Fruit fly (Drosophila melanogaster) whole organism, wandering third instar larva: Measurements from ENCODE around the gene Rh5.

Experiments
- Abd-B ChIP-seq: fragments of >200 bp; optimal IDR thresholded peaks from 2 replicates; lab custom pipeline; 2017; ENCODE audit warnings: missing biosample characterization, missing genetic modification characterization
- CG32264 ChIP-seq: fragments of 200-800 bp; sonication (Bioruptor generic); optimal IDR thresholded peaks from 2 replicates; lab custom pipeline; 2016; ENCODE audit warnings: missing biosample characterization, missing genetic modification characterization
- CG9705 ChIP-seq: fragments of 200-800 bp; sonication (Bioruptor generic); optimal IDR thresholded peaks from 2 replicates; lab custom pipeline; 2018; ENCODE audit warnings: missing biosample characterization, mild to moderate bottlenecking, missing genetic modification characterization
- CrebA ChIP-seq: fragments of 200-800 bp; sonication (Bioruptor generic); optimal IDR thresholded peaks from 2 replicates; lab custom pipeline; 2016; ENCODE audit warnings: missing biosample characterization, mild to moderate bottlenecking, missing genetic modification characterization, borderline replicate concordance
- Dfd ChIP-seq: fragments of >200 bp; optimal IDR thresholded peaks from 2 replicates; lab custom pipeline; 2017; ENCODE audit warnings: missing biosample characterization, missing genetic modification characterization
- Dif ChIP-seq: fragments of 200-275, 200-300 bp; sonication (Bioruptor generic); optimal IDR thresholded peaks from 2 replicates; lab custom pipeline; 2018; ENCODE audit warnings: missing biosample characterization, missing genetic modification characterization; ENCODE audit not compliant: partially characterized antibody
- GATAd ChIP-seq: sonication (Bioruptor generic); optimal IDR thresholded peaks from 2 replicates; lab custom pipeline; 2016; ENCODE audit warnings: missing biosample characterization, missing genetic modification characterization
- HLH106 ChIP-seq: fragments of 200-800 bp; optimal IDR thresholded peaks from 3 replicates; lab custom pipeline; 2019; ENCODE audit warnings: missing biosample characterization, mild to moderate bottlenecking, missing genetic modification characterization, moderate library complexity
- Hr78 ChIP-seq: fragments of >200 bp; optimal IDR thresholded peaks from 2 replicates; lab custom pipeline; 2017; ENCODE audit warnings: missing biosample characterization, missing genetic modification characterization
- Hr83 ChIP-seq: fragments of 200-300 bp; sonication (Bioruptor generic); optimal IDR thresholded peaks from 2 replicates; lab custom pipeline; 2016; ENCODE audit warnings: missing biosample characterization, mild to moderate bottlenecking, missing genetic modification characterization, moderate library complexity; ENCODE audit not compliant: poor library complexity, severe bottlenecking
- Mio ChIP-seq: sonication (Bioruptor generic); optimal IDR thresholded peaks from 2 replicates; lab custom pipeline; 2016; ENCODE audit warnings: missing biosample characterization, missing genetic modification characterization
- Myc ChIP-seq: fragments of >200 bp; optimal IDR thresholded peaks from 2 replicates; lab custom pipeline; 2017
- N ChIP-seq: fragments of >200 bp; optimal IDR thresholded peaks from 2 replicates; lab custom pipeline; 2018; ENCODE audit warnings: missing biosample characterization, missing external identifiers, missing genetic modification characterization
- OdsH ChIP-seq: fragments of 200-800 bp; sonication (Bioruptor generic); optimal IDR thresholded peaks from 2 replicates; lab custom pipeline; 2016; ENCODE audit warnings: missing biosample characterization, mild to moderate bottlenecking, missing genetic modification characterization
- Rel ChIP-seq, 2 experiments: fragments of 200-800 bp; sonication (Bioruptor generic) in 1 of 2; optimal IDR thresholded peaks; 2 replicates in 1 of 2; 3 replicates in 1 of 2; lab custom pipeline; 2016 to 2019; ENCODE audit warnings: mild to moderate bottlenecking in 2 of 2, missing biosample characterization in 2 of 2, missing genetic modification characterization in 2 of 2, moderate library complexity in 1 of 2
- Sp1 ChIP-seq: fragments of 200-800 bp; sonication (Bioruptor generic); optimal IDR thresholded peaks from 3 replicates; lab custom pipeline; 2019; ENCODE audit warnings: missing biosample characterization, mild to moderate bottlenecking, missing genetic modification characterization, moderate library complexity
- Vsx2 ChIP-seq: fragments of 200-300, 225-300 bp; sonication (Bioruptor generic); optimal IDR thresholded peaks from 2 replicates; lab custom pipeline; 2018; ENCODE audit warnings: missing biosample characterization, missing genetic modification characterization; ENCODE audit not compliant: partially characterized antibody
- br ChIP-seq: fragments of 200-800 bp; sonication (Bioruptor generic); optimal IDR thresholded peaks from 2 replicates; lab custom pipeline; 2016; ENCODE audit warnings: missing biosample characterization, missing genetic modification characterization
- brk ChIP-seq: fragments of 200-800 bp; sonication (Bioruptor generic); optimal IDR thresholded peaks from 2 replicates; lab custom pipeline; 2016; ENCODE audit warnings: missing biosample characterization, mild to moderate bottlenecking, missing genetic modification characterization
- dl ChIP-seq, 2 experiments: fragments of 175-275, 200-275 bp in 1 of 2; fragments of 200-275 bp in 1 of 2; sonication (Bioruptor generic); optimal IDR thresholded peaks; lab custom pipeline; 2018; ENCODE audit warnings: mild to moderate bottlenecking in 2 of 2, missing biosample characterization in 2 of 2, missing genetic modification characterization in 2 of 2, moderate library complexity in 2 of 2; ENCODE audit not compliant: partially characterized antibody in 2 of 2, insufficient read depth in 1 of 2
- dmrt93B ChIP-seq: fragments of 200-800 bp; sonication (Bioruptor generic); optimal IDR thresholded peaks from 2 replicates; lab custom pipeline; 2018; ENCODE audit warnings: missing biosample characterization, mild to moderate bottlenecking, missing genetic modification characterization
- dsf ChIP-seq: sonication (Bioruptor generic); optimal IDR thresholded peaks from 2 replicates; lab custom pipeline; 2016; ENCODE audit warnings: missing biosample characterization, missing genetic modification characterization, borderline replicate concordance
- ey ChIP-seq: fragments of 200-800 bp; sonication (Bioruptor generic); optimal IDR thresholded peaks from 2 replicates; lab custom pipeline; 2016; ENCODE audit warnings: missing biosample characterization, missing genetic modification characterization
- foxo ChIP-seq, 2 experiments: fragments of 200-800 bp; sonication (Bioruptor generic); optimal IDR thresholded peaks; 2 replicates in 1 of 2; 3 replicates in 1 of 2; lab custom pipeline; 2016 to 2017; ENCODE audit warnings: missing biosample characterization in 2 of 2, missing genetic modification characterization in 2 of 2
- fru ChIP-seq: fragments of 200-800 bp; sonication (Bioruptor generic); optimal IDR thresholded peaks from 3 replicates; lab custom pipeline; 2016; ENCODE audit warnings: missing biosample characterization, mild to moderate bottlenecking, missing genetic modification characterization
- h ChIP-seq: fragments of 200-800 bp; sonication (Bioruptor generic); optimal IDR thresholded peaks from 3 replicates; lab custom pipeline; 2016; ENCODE audit warnings: missing biosample characterization, mild to moderate bottlenecking, missing genetic modification characterization
- jim ChIP-seq: fragments of 175-275, 200-325 bp; sonication (Bioruptor generic); optimal IDR thresholded peaks from 2 replicates; lab custom pipeline; 2016; ENCODE audit warnings: missing biosample characterization, mild to moderate bottlenecking, missing genetic modification characterization
- lola ChIP-seq: fragments of >200 bp; optimal IDR thresholded peaks from 2 replicates; lab custom pipeline; 2017; ENCODE audit warnings: missing biosample characterization, missing genetic modification characterization
- pan ChIP-seq: fragments of >200 bp; optimal IDR thresholded peaks from 2 replicates; lab custom pipeline; 2017
- psq ChIP-seq: fragments of 200-800 bp; sonication (Bioruptor generic); optimal IDR thresholded peaks from 3 replicates; lab custom pipeline; 2017; ENCODE audit warnings: missing biosample characterization, mild to moderate bottlenecking, missing genetic modification characterization, moderate library complexity
- rgr ChIP-seq: fragments of 200-800 bp; sonication (Bioruptor generic); optimal IDR thresholded peaks from 3 replicates; lab custom pipeline; 2016; ENCODE audit warnings: missing biosample characterization, mild to moderate bottlenecking, missing genetic modification characterization
- sage ChIP-seq: fragments of 200-800 bp; sonication (Bioruptor generic); optimal IDR thresholded peaks from 2 replicates; lab custom pipeline; 2016; ENCODE audit warnings: missing biosample characterization, mild to moderate bottlenecking, missing genetic modification characterization
- sv ChIP-seq: fragments of 200-800 bp; sonication (Bioruptor generic); optimal IDR thresholded peaks from 3 replicates; lab custom pipeline; 2016; ENCODE audit warnings: missing biosample characterization, missing genetic modification characterization
- tai ChIP-seq: sonication (Bioruptor generic); optimal IDR thresholded peaks from 2 replicates; lab custom pipeline; 2016; ENCODE audit warnings: missing biosample characterization, missing genetic modification characterization
- usp ChIP-seq: fragments of >200 bp; optimal IDR thresholded peaks from 2 replicates; lab custom pipeline; 2017; ENCODE audit warnings: missing biosample characterization, missing genetic modification characterization
- woc ChIP-seq: sonication (Bioruptor generic); optimal IDR thresholded peaks from 2 replicates; lab custom pipeline; 2016; ENCODE audit warnings: missing biosample characterization, mild to moderate bottlenecking, missing genetic modification characterization

The Rh5 gene

DNA sequence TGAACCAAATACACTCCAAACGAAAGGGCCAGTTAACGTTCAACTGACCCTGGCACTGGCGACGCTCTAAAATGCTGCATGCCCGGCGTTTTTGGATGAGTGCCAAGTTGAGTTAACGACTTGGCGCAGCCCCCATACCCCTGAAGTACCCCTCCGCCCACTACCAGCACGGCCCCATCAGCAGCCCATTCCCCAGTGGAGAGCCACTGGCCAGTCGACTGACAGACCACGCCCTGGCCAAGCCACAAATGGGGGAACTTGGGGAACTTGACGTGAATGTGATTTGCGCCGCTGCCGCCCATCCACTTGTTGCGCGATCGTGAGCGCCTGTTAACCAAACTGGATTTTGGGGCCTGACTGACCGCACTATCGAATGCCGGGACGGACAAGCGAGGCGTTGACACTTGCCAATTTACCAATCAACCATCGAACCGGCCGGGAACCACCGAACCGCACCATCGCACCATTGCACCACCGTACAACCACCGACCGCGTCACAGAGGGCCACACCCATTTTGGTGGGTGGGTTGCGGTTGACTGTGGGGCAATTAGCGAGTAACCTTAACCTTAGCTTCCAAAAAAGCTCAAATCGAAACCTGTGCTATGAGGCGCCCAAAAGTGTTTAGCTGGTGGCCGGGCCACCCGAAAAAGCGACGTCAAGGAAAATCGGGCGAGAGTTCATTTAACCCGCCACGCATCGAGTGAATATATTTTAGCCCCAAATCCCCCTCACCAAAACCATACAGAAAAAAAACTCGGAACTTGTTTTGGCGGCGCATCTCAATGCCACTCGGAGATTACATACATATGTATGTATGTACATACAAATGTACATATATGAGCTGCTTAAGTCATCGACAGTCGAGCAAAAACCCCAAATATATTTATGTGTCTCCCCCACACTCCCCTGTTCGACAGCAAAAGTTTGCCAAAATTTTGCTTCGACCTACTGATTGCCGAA is 2.2 kb upstream of the Rh5 start (continued):
- no peak for TF ChIP-seq CG32264 (GFP tag; lab: Kevin White, UChicago)
- no peak for TF ChIP-seq OdsH (GFP tag; lab: Kevin White, UChicago)
- TF ChIP-seq rgr: peak; percentile 1
- no peak for TF ChIP-seq jim (GFP tag; lab: Kevin White, UChicago)
- peak; percentile 59 to 62 for TF ChIP-seq dl (GFP tag; optimal IDR thresholded peaks at IDR 0.05; lab: Kevin White, UChicago; ENCODE audit: insufficient read depth in 1 of 2, partially characterized antibody in 2 of 2)

DNA sequence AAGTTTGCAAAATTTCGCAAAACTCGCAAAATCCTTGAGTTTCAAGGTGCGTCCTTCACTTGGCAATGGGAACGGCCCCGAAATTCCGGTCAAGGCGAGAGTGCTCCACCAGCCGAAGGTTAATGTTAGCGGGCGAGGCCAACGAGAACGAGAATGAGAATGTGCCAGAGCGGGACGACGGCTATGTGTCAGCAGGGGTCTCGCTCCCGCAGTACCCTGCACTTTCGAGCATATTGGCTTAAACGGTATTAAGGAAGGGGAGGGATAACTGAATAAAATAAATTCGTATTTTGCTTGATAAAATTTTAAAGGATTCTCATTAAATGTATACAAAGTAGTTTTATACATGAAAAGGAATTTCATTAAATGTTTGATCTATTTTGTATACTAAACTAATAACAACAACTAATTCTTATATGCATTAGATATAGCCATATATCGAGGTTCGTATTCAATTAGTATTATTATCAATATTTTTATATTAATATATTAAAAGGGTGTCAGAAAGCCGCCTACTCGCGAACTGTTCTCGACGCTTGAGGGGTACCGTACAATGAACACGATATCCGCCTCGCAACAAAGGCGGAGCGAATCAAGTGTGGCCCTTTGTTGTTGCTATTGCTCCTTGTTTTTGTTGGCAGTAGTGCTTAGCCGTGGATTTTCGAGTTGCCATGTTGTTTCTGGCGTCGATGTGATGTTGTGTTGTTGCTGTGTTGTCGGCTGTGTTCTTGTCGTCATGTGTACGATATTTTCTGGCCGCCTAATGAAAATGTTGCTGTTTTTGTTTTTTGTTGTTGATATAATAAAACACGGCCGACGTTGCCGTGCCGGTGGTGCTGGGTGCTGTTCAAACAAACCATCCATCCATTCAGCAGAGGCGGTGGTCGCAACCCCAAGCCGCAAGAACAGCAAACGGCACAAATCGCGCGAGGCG is 1.3 kb upstream of the Rh5 start:
- TF ChIP-seq OdsH (GFP tag; lab: Kevin White, UChicago): peak; percentile 86
- TF ChIP-seq CG9705 (GFP tag; lab: Kevin White, UChicago): peak; percentile 87
- TF ChIP-seq fru (GFP tag; lab: Kevin White, UChicago): peak; percentile 83
- TF ChIP-seq CG32264 (GFP tag; lab: Kevin White, UChicago): peak; percentile 46
- no peak for TF ChIP-seq Dif (GFP tag; lab: Kevin White, UChicago)
- peak; percentile 62 to 88 for TF ChIP-seq foxo (GFP tag; optimal IDR thresholded peaks at IDR 0.05; lab: Kevin White, UChicago)
- TF ChIP-seq lola (GFP tag; lab: Kevin White, UChicago): no peak
- TF ChIP-seq psq (GFP tag; lab: Kevin White, UChicago): peak; percentile 88
- TF ChIP-seq pan (lab: Kevin White, UChicago): no peak
- peak; percentile 86 for TF ChIP-seq dmrt93B (GFP tag; lab: Kevin White, UChicago)
- TF ChIP-seq woc (GFP tag; lab: Kevin White, UChicago): peak; percentile 93
- TF ChIP-seq Dfd (GFP tag; lab: Kevin White, UChicago): peak; percentile 30
- peak; percentile 77 for TF ChIP-seq sage (GFP tag; lab: Kevin White, UChicago)
- no peak for TF ChIP-seq Mio (GFP tag; lab: Kevin White, UChicago)
- no peak for TF ChIP-seq GATAd (GFP tag; lab: Kevin White, UChicago)
- TF ChIP-seq Rel (GFP tag; optimal IDR thresholded peaks at IDR 0.05; lab: Kevin White, UChicago): no peak
- peak; percentile 87 for TF ChIP-seq Rel (tag; optimal IDR thresholded peaks at IDR 0.05; lab: Kevin White, UChicago)
- no peak for TF ChIP-seq tai (GFP tag; lab: Kevin White, UChicago)
- TF ChIP-seq Sp1 (GFP tag; lab: Kevin White, UChicago): peak; percentile 97
- no peak for TF ChIP-seq CrebA (GFP tag; lab: Kevin White, UChicago)
- peak; percentile 56 to 70 for TF ChIP-seq dl (GFP tag; optimal IDR thresholded peaks at IDR 0.05; lab: Kevin White, UChicago; ENCODE audit: insufficient read depth in 1 of 2, partially characterized antibody in 2 of 2)
- TF ChIP-seq Myc (lab: Kevin White, UChicago): no peak
- TF ChIP-seq rgr: peak; percentile 83
- TF ChIP-seq h (GFP tag; lab: Kevin White, UChicago): peak; percentile 64
- peak; percentile 88 for TF ChIP-seq sv
- peak; percentile 78 for TF ChIP-seq Hr83 (GFP tag; lab: Kevin White, UChicago)
- TF ChIP-seq dsf: no peak
- peak; percentile 70 for TF ChIP-seq jim (GFP tag; lab: Kevin White, UChicago)
- peak; percentile 57 for TF ChIP-seq br
- no peak for TF ChIP-seq Hr78 (GFP tag; lab: Kevin White, UChicago)
- TF ChIP-seq HLH106 (tag; lab: Kevin White, UChicago): peak; percentile 95
- peak; percentile 54 for TF ChIP-seq ey (GFP tag; lab: Kevin White, UChicago)

DNA sequence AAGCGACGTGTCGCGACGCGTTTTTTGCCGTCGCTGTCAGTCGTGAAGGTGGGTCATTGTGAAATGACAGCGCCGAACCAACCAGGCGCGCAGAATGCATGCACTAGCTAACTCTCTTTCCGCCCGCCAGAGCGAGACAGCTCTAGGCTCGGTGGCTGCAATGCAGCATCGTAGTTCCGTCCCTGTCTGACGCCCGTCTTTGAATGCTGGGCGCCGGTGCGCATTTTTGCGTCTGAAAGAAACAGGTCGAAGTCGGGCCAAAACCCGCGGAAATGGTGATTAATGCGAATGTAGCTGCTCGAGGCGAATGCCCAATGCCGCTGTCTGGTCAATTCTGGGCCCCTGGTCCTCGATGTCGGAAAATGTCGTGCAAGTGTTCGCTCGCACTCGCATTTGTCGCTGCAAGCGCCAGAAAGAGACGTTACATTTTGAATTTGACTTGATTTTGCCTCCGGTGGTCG is 592 bp upstream of the Rh5 start:
- TF ChIP-seq OdsH (GFP tag; lab: Kevin White, UChicago): no peak
- peak; percentile 88 for TF ChIP-seq Hr83 (GFP tag; lab: Kevin White, UChicago)
- TF ChIP-seq HLH106 (tag; lab: Kevin White, UChicago): peak; percentile 51
- TF ChIP-seq tai (GFP tag; lab: Kevin White, UChicago): no peak
- TF ChIP-seq pan (lab: Kevin White, UChicago): no peak
- TF ChIP-seq Sp1 (GFP tag; lab: Kevin White, UChicago): peak; percentile 76
- no peak for TF ChIP-seq woc (GFP tag; lab: Kevin White, UChicago)
- TF ChIP-seq dsf: no peak
- TF ChIP-seq dl (GFP tag; optimal IDR thresholded peaks at IDR 0.05; lab: Kevin White, UChicago; ENCODE audit: insufficient read depth in 1 of 2, partially characterized antibody in 2 of 2): peak; percentile 78 to 87
- no peak for TF ChIP-seq Abd-B (GFP tag; lab: Kevin White, UChicago)
- TF ChIP-seq sage (GFP tag; lab: Kevin White, UChicago): no peak
- no peak for TF ChIP-seq Myc (lab: Kevin White, UChicago)
- TF ChIP-seq N (GFP tag; lab: Kevin White, UChicago): no peak
- TF ChIP-seq CrebA (GFP tag; lab: Kevin White, UChicago): no peak
- no peak for TF ChIP-seq psq (GFP tag; lab: Kevin White, UChicago)
- TF ChIP-seq CG32264 (GFP tag; lab: Kevin White, UChicago): no peak
- TF ChIP-seq rgr: peak; percentile 45
- TF ChIP-seq brk (GFP tag; lab: Kevin White, UChicago): no peak
- TF ChIP-seq Vsx2 (GFP tag; lab: Kevin White, UChicago): no peak
- TF ChIP-seq dmrt93B (GFP tag; lab: Kevin White, UChicago): peak; percentile 12
- peak; percentile 76 for TF ChIP-seq br
- peak; percentile 48 for TF ChIP-seq ey (GFP tag; lab: Kevin White, UChicago)
- no peak for TF ChIP-seq lola (GFP tag; lab: Kevin White, UChicago)
- TF ChIP-seq Dfd (GFP tag; lab: Kevin White, UChicago): no peak
- TF ChIP-seq usp (GFP tag; lab: Kevin White, UChicago): no peak
- no peak for TF ChIP-seq Rel (GFP tag; optimal IDR thresholded peaks at IDR 0.05; lab: Kevin White, UChicago)
- peak; percentile 96 for TF ChIP-seq Rel (tag; optimal IDR thresholded peaks at IDR 0.05; lab: Kevin White, UChicago)
- no peak for TF ChIP-seq foxo (GFP tag; optimal IDR thresholded peaks at IDR 0.05; lab: Kevin White, UChicago)
